Fruit fly (Drosophila melanogaster): Measurements from ENCODE around the gene CG18493.

Gene CG18493

dm6 chr3R:19403096-19403515 is 13.0 kb downstream of the CG18493 start, which contains the start of the genes Ino80 and Aptx (continued):
- TF ChIP-seq slp2 (GFP tag; optimal IDR thresholded peaks at IDR 0.05): peak; percentile 92
- TF ChIP-seq Asciz (GFP tag; optimal IDR thresholded peaks at IDR 0.05): peak; percentile 80
- TF ChIP-seq CG17359 (tag; optimal IDR thresholded peaks at IDR 0.05): peak; percentile 93
- peak; percentile 54 for TF ChIP-seq bigmax (GFP tag; optimal IDR thresholded peaks at IDR 0.05)
- peak; percentile 94 for TF ChIP-seq CG4820 (GFP tag; optimal IDR thresholded peaks at IDR 0.05)
- no peak for TF ChIP-seq gcm (GFP tag; optimal IDR thresholded peaks at IDR 0.05)
- no peak for TF ChIP-seq odd (GFP tag; optimal IDR thresholded peaks at IDR 0.05)
- peak; percentile 89 for TF ChIP-seq croc (GFP tag; conservative IDR thresholded peaks at IDR 0.05)
- peak; percentile 98 for TF ChIP-seq Med (GFP tag)
- TF ChIP-seq Camta (GFP tag; optimal IDR thresholded peaks at IDR 0.05): peak; percentile 88
- TF ChIP-seq CG12769 (tag; optimal IDR thresholded peaks at IDR 0.05): peak; percentile 89
- peak; percentile 94 for TF ChIP-seq fu2 (GFP tag; optimal IDR thresholded peaks at IDR 0.05)
- no peak for TF ChIP-seq Tbp (GFP tag; optimal IDR thresholded peaks at IDR 0.05)
- TF ChIP-seq CG13424 (tag; optimal IDR thresholded peaks at IDR 0.05): peak; percentile 94
- peak; percentile 95 for TF ChIP-seq CG32772 (GFP tag; IDR thresholded peaks at IDR 0.05)
- no peak for TF ChIP-seq CG17568 (GFP tag; optimal IDR thresholded peaks at IDR 0.05)
- TF ChIP-seq CG10654 (GFP tag; optimal IDR thresholded peaks at IDR 0.05): peak; percentile 95
- TF ChIP-seq Nf-YB (GFP tag; optimal IDR thresholded peaks at IDR 0.05): peak; percentile 76
- TF ChIP-seq CG11723 (GFP tag; optimal IDR thresholded peaks at IDR 0.05): no peak
- TF ChIP-seq Fer3 (tag; optimal IDR thresholded peaks at IDR 0.05): peak; percentile 91
- TF ChIP-seq CG1603 (tag; optimal IDR thresholded peaks at IDR 0.05): peak; percentile 82
- no peak for TF ChIP-seq dmrt99B (tag; optimal IDR thresholded peaks at IDR 0.05)
- peak; percentile 68 for TF ChIP-seq CG2129 (GFP tag; IDR thresholded peaks at IDR 0.05; ENCODE audit: partially characterized antibody)
- TF ChIP-seq lbe (GFP tag; optimal IDR thresholded peaks at IDR 0.05): peak; percentile 78
- TF ChIP-seq CG2120 (GFP tag; optimal IDR thresholded peaks at IDR 0.05): peak; percentile 98
- TF ChIP-seq NC2α (GFP tag; optimal IDR thresholded peaks at IDR 0.05): peak; percentile 83
- peak; percentile 90 for TF ChIP-seq Dek (tag; optimal IDR thresholded peaks at IDR 0.05)
- no peak for TF ChIP-seq CG7745 (tag; optimal IDR thresholded peaks at IDR 0.05)
- peak; percentile 96 for TF ChIP-seq CG12155 (GFP tag; optimal IDR thresholded peaks at IDR 0.05)
- peak; percentile 94 for TF ChIP-seq CG1647 (GFP tag; optimal IDR thresholded peaks at IDR 0.05)
- TF ChIP-seq CG33557 (GFP tag; optimal IDR thresholded peaks at IDR 0.05): peak; percentile 89
- TF ChIP-seq insv (GFP tag; optimal IDR thresholded peaks at IDR 0.05): peak in 1 of 2 experiments; percentile 68
- peak; percentile 88 for TF ChIP-seq CG11695 (GFP tag; IDR thresholded peaks at IDR 0.05)
- peak; percentile 83 for TF ChIP-seq CG11398 (GFP tag; optimal IDR thresholded peaks at IDR 0.05)
- TF ChIP-seq Optix (GFP tag; IDR thresholded peaks at IDR 0.05): peak; percentile 80; the same call in 2 of the 3 replicates
- peak; percentile 82 for TF ChIP-seq psq (GFP tag; optimal IDR thresholded peaks at IDR 0.05)
- peak; percentile 91 for TF ChIP-seq CG30431 (GFP tag; optimal IDR thresholded peaks at IDR 0.05)
- TF ChIP-seq slbo (GFP tag; IDR thresholded peaks at IDR 0.05): peak; percentile 98
- TF ChIP-seq stwl (tag; optimal IDR thresholded peaks at IDR 0.05): peak; percentile 97
- TF ChIP-seq toy (GFP tag; IDR thresholded peaks at IDR 0.05): peak; percentile 77; the same call in 1 of the 2 replicates
- peak; percentile 93 for TF ChIP-seq CG4404 (GFP tag; IDR thresholded peaks at IDR 0.05)
- TF ChIP-seq Six4 (GFP tag; optimal IDR thresholded peaks at IDR 0.05): peak; percentile 94
- TF ChIP-seq CG4282 (GFP tag; optimal IDR thresholded peaks at IDR 0.05): peak; percentile 95
- peak; percentile 97 for TF ChIP-seq CG9932 (GFP tag; IDR thresholded peaks at IDR 0.05)
- TF ChIP-seq Lhr (GFP tag; optimal IDR thresholded peaks at IDR 0.05): peak; percentile 83
- peak; percentile 78 for TF ChIP-seq CG1024 (GFP tag; IDR thresholded peaks at IDR 0.05)
- TF ChIP-seq Bdp1 (GFP tag; optimal IDR thresholded peaks at IDR 0.05): peak; percentile 89
- TF ChIP-seq amos (GFP tag; IDR thresholded peaks at IDR 0.05; ENCODE audit: partially characterized antibody): peak; percentile 97
- no peak for TF ChIP-seq Lpt (GFP tag; optimal IDR thresholded peaks at IDR 0.05)
- TF ChIP-seq zfh2 (GFP tag; optimal IDR thresholded peaks at IDR 0.05): peak; percentile 96
- peak; percentile 69; the same call in 1 of the 2 replicates for TF ChIP-seq CG4360 (GFP tag; IDR thresholded peaks at IDR 0.05)
